Fruit fly (Drosophila melanogaster) whole organism, embryonic: ENCODE measurements around the gene CG4313.

ENCODE experiments used
- Bgb ChIP-seq: fragments of 200-800 bp; sonication (Bioruptor generic); IDR thresholded peaks from 2 replicates; pipeline ENCODE4 v1.3.6; 2022; ENCODE audit warnings: missing biosample characterization, missing genetic modification characterization; ENCODE audit not compliant: partially characterized antibody
- CG10147 ChIP-seq: fragments of 200-800 bp; sonication (Bioruptor generic); optimal IDR thresholded peaks from 2 replicates; lab custom pipeline; 2019; ENCODE audit warnings: missing biosample characterization, mild to moderate bottlenecking, missing genetic modification characterization, moderate library complexity
- CG10274 ChIP-seq: fragments of 200-800 bp; sonication (Bioruptor generic); optimal IDR thresholded peaks from 3 replicates; lab custom pipeline; 2017; ENCODE audit warnings: missing biosample characterization, mild to moderate bottlenecking, missing genetic modification characterization
- CG11504 ChIP-seq: fragments of 200-800 bp; sonication (Bioruptor generic); optimal IDR thresholded peaks from 3 replicates; lab custom pipeline; 2019; ENCODE audit warnings: missing biosample characterization, mild to moderate bottlenecking, missing genetic modification characterization, moderate library complexity
- CG12071 ChIP-seq: fragments of 200-800 bp; sonication (Bioruptor generic); optimal IDR thresholded peaks from 3 replicates; lab custom pipeline; 2018; ENCODE audit warnings: missing biosample characterization, mild to moderate bottlenecking, missing genetic modification characterization
- CG12104 ChIP-seq: fragments of 200-800 bp; sonication (Bioruptor generic); optimal IDR thresholded peaks from 3 replicates; lab custom pipeline; 2016; ENCODE audit warnings: missing biosample characterization, missing genetic modification characterization
- CG12155 ChIP-seq: fragments of 200-800 bp; sonication (Bioruptor generic); optimal IDR thresholded peaks from 3 replicates; lab custom pipeline; 2016; ENCODE audit warnings: missing biosample characterization, missing genetic modification characterization
- CG13424 ChIP-seq: fragments of 200-800 bp; sonication (Bioruptor generic); optimal IDR thresholded peaks from 2 replicates; lab custom pipeline; 2019; ENCODE audit warnings: missing biosample characterization, mild to moderate bottlenecking, missing genetic modification characterization, moderate library complexity
- CG16863 ChIP-seq: fragments of 200-800 bp; sonication (Bioruptor generic); optimal IDR thresholded peaks from 3 replicates; lab custom pipeline; 2016; ENCODE audit warnings: missing biosample characterization, missing genetic modification characterization
- CG17568 ChIP-seq: fragments of 200-800 bp; sonication (Bioruptor generic); optimal IDR thresholded peaks from 2 replicates; lab custom pipeline; 2018; ENCODE audit warnings: missing biosample characterization, mild to moderate bottlenecking, missing genetic modification characterization, moderate library complexity
- CG17802 ChIP-seq: fragments of 200-800 bp; sonication (Bioruptor generic); optimal IDR thresholded peaks from 2 replicates; lab custom pipeline; 2018; ENCODE audit warnings: missing biosample characterization, mild to moderate bottlenecking, missing genetic modification characterization, moderate library complexity
- CG31388 ChIP-seq: fragments of 200-800 bp; sonication (Bioruptor generic); optimal IDR thresholded peaks from 2 replicates; lab custom pipeline; 2016; ENCODE audit warnings: missing biosample characterization, missing genetic modification characterization
- CG3163 ChIP-seq: fragments of 200-800 bp; sonication (Bioruptor generic); optimal IDR thresholded peaks from 3 replicates; lab custom pipeline; 2016; ENCODE audit warnings: missing biosample characterization, missing genetic modification characterization
- CG5180 ChIP-seq: fragments of 200-800 bp; sonication (Bioruptor generic); optimal IDR thresholded peaks from 3 replicates; lab custom pipeline; 2017; ENCODE audit warnings: missing biosample characterization, missing genetic modification characterization, mild to moderate bottlenecking, moderate library complexity, missing genetic modification reagents
- CG6272 ChIP-seq: fragments of 200-800 bp; sonication (Bioruptor generic); IDR thresholded peaks from 2 replicates; pipeline ENCODE4 v1.3.6; 2022; ENCODE audit warnings: missing biosample characterization, missing genetic modification characterization
- CG7987 ChIP-seq: fragments of 200-800 bp; sonication (Bioruptor generic); optimal IDR thresholded peaks from 2 replicates; lab custom pipeline; 2018; ENCODE audit warnings: missing biosample characterization, mild to moderate bottlenecking, missing genetic modification characterization, moderate library complexity
- Dek ChIP-seq: fragments of 200-800 bp; sonication (Bioruptor generic); optimal IDR thresholded peaks from 3 replicates; lab custom pipeline; 2019; ENCODE audit warnings: missing biosample characterization, mild to moderate bottlenecking, missing genetic modification characterization, moderate library complexity
- Med ChIP-seq: fragments of 200-800 bp; sonication (Bioruptor generic); peaks from one replicate; lab custom pipeline; 2016; ENCODE audit warnings: missing biosample characterization, missing genetic modification characterization, mild to moderate bottlenecking, inconsistent platforms, moderate library complexity
- Nf-YA ChIP-seq: fragments of 200-800 bp; sonication (Bioruptor generic); IDR thresholded peaks from 2 replicates; pipeline ENCODE4 v1.3.6; 2022; ENCODE audit warnings: missing biosample characterization, missing genetic modification characterization
- PHDP ChIP-seq: fragments of 200-800 bp; sonication (Bioruptor generic); optimal IDR thresholded peaks from 3 replicates; lab custom pipeline; 2018; ENCODE audit warnings: missing biosample characterization, mild to moderate bottlenecking, missing genetic modification characterization, moderate library complexity
- Ptx1 ChIP-seq: fragments of 200-800 bp; sonication (Bioruptor generic); IDR thresholded peaks from 2 replicates; pipeline ENCODE4 v1.3.6; 2022; ENCODE audit warnings: missing biosample characterization, missing genetic modification characterization
- Spps ChIP-seq: fragments of 200-800 bp; sonication (Bioruptor generic); optimal IDR thresholded peaks from 2 replicates; lab custom pipeline; 2018; ENCODE audit warnings: missing biosample characterization, mild to moderate bottlenecking, missing genetic modification characterization
- ase ChIP-seq: fragments of 200-800 bp; sonication (Bioruptor generic); IDR thresholded peaks from 3 replicates; pipeline ENCODE4 v1.3.6; 2022; ENCODE audit warnings: missing biosample characterization, missing genetic modification characterization
- ash1 ChIP-seq: fragments of 200-800 bp; sonication (Bioruptor generic); optimal IDR thresholded peaks from 2 replicates; lab custom pipeline; 2018; ENCODE audit warnings: missing biosample characterization, mild to moderate bottlenecking, missing genetic modification characterization
- bsh ChIP-seq, 2 experiments: fragments of 200-800 bp; sonication (Bioruptor generic); optimal IDR thresholded peaks; 2 replicates each; lab custom pipeline; 2017 to 2018; ENCODE audit warnings: mild to moderate bottlenecking in 2 of 2, missing biosample characterization in 2 of 2, missing genetic modification characterization in 2 of 2, moderate library complexity in 1 of 2
- btn ChIP-seq: fragments of 200-800 bp; sonication (Bioruptor generic); optimal IDR thresholded peaks from 2 replicates; lab custom pipeline; 2016; ENCODE audit warnings: missing biosample characterization, missing genetic modification characterization
- cato ChIP-seq: fragments of 200-800 bp; sonication (Bioruptor generic); optimal IDR thresholded peaks from 2 replicates; lab custom pipeline; 2016; ENCODE audit warnings: missing biosample characterization, missing genetic modification characterization, borderline replicate concordance
- chinmo ChIP-seq: fragments of 200-800 bp; sonication (Bioruptor generic); IDR thresholded peaks from 4 replicates; pipeline ENCODE4 v1.3.6; 2022; ENCODE audit warnings: missing biosample characterization, missing genetic modification characterization; ENCODE audit not compliant: partially characterized antibody
- crc ChIP-seq: fragments of 200-800 bp; sonication (Bioruptor generic); optimal IDR thresholded peaks from 2 replicates; lab custom pipeline; 2016; ENCODE audit warnings: missing biosample characterization, missing genetic modification characterization
- cwo ChIP-seq: fragments of 200-800 bp; sonication (Bioruptor generic); optimal IDR thresholded peaks from 3 replicates; lab custom pipeline; 2017; ENCODE audit warnings: missing biosample characterization, missing genetic modification characterization, mild to moderate bottlenecking, moderate library complexity, missing genetic modification reagents
- da ChIP-seq: fragments of 200-800 bp; sonication (Bioruptor generic); optimal IDR thresholded peaks from 2 replicates; lab custom pipeline; 2016; ENCODE audit warnings: missing biosample characterization, missing genetic modification characterization
- gsb-n ChIP-seq: fragments of 200-800 bp; sonication (Bioruptor generic); optimal IDR thresholded peaks from 3 replicates; lab custom pipeline; 2018; ENCODE audit warnings: missing biosample characterization, mild to moderate bottlenecking, missing genetic modification characterization
- hth ChIP-seq: fragments of >200 bp; optimal IDR thresholded peaks from 2 replicates; lab custom pipeline; 2017; ENCODE audit warnings: inconsistent platforms
- insv ChIP-seq, 2 experiments: fragments of 200-800 bp; sonication (Bioruptor generic); optimal IDR thresholded peaks; 3 replicates each; lab custom pipeline; 2016 to 2018; ENCODE audit warnings: missing biosample characterization in 2 of 2, missing genetic modification characterization in 2 of 2
- jigr1 ChIP-seq: fragments of 200-800 bp; sonication (Bioruptor generic); IDR thresholded peaks from 3 replicates; pipeline ENCODE4 v1.3.6; 2022; ENCODE audit warnings: missing biosample characterization, missing genetic modification characterization
- kah ChIP-seq: fragments of 200-800 bp; sonication (Bioruptor generic); optimal IDR thresholded peaks from 2 replicates; lab custom pipeline; 2018; ENCODE audit warnings: missing biosample characterization, mild to moderate bottlenecking, missing genetic modification characterization
- klu ChIP-seq: fragments of 200-800 bp; sonication (Bioruptor generic); IDR thresholded peaks from 2 replicates; pipeline ENCODE4 v1.3.6; 2022; ENCODE audit warnings: missing biosample characterization, missing genetic modification characterization
- odd ChIP-seq: fragments of 200-800 bp; sonication (Bioruptor generic); optimal IDR thresholded peaks from 2 replicates; lab custom pipeline; 2017; ENCODE audit warnings: missing biosample characterization, mild to moderate bottlenecking, missing genetic modification characterization
- pb ChIP-seq: fragments of 200-800 bp; sonication (Bioruptor generic); optimal IDR thresholded peaks from 3 replicates; lab custom pipeline; 2016; ENCODE audit warnings: missing biosample characterization, missing genetic modification characterization
- prd ChIP-seq, 3 experiments: fragments of >200 bp in 2 of 3; fragments of 200-800 bp in 1 of 3; sonication (Bioruptor generic) in 1 of 3; optimal IDR thresholded peaks in 2 of 3; IDR thresholded peaks in 1 of 3; 2 replicates in 2 of 3; 3 replicates in 1 of 3; pipeline versions ENCODE4 v1.3.6 to Lab custom; 2017 to 2022; ENCODE audit warnings: missing biosample characterization in 1 of 3, missing genetic modification characterization in 1 of 3
- pum ChIP-seq: fragments of 200-800 bp; sonication (Bioruptor generic); optimal IDR thresholded peaks from 2 replicates; lab custom pipeline; 2016; ENCODE audit warnings: missing biosample characterization, missing genetic modification characterization
- ranshi ChIP-seq: fragments of 200-800 bp; sonication (Bioruptor generic); IDR thresholded peaks from 2 replicates; pipeline ENCODE4 v1.3.6; 2022; ENCODE audit warnings: missing biosample characterization, missing genetic modification characterization
- shn ChIP-seq: fragments of 200-800 bp; sonication (Bioruptor generic); optimal IDR thresholded peaks from 3 replicates; lab custom pipeline; 2016; ENCODE audit warnings: missing biosample characterization, missing genetic modification characterization
- sima ChIP-seq: fragments of 200-800 bp; sonication (Bioruptor generic); optimal IDR thresholded peaks from 2 replicates; lab custom pipeline; 2016; ENCODE audit warnings: missing biosample characterization, missing genetic modification characterization
- sisA ChIP-seq: fragments of 200-800 bp; sonication (Bioruptor generic); IDR thresholded peaks from 2 replicates; pipeline ENCODE4 v1.3.6; 2022; ENCODE audit warnings: missing biosample characterization, missing genetic modification characterization
- slou ChIP-seq: fragments of 200-800 bp; sonication (Bioruptor generic); optimal IDR thresholded peaks from 3 replicates; lab custom pipeline; 2016; ENCODE audit warnings: missing biosample characterization, missing genetic modification characterization
- so ChIP-seq: fragments of 200-800 bp; sonication (Bioruptor generic); IDR thresholded peaks from 3 replicates; pipeline ENCODE4 v1.3.6; 2022; ENCODE audit warnings: missing biosample characterization, missing genetic modification characterization
- ttk ChIP-seq: fragments of 200-800 bp; sonication (Bioruptor generic); IDR thresholded peaks from 2 replicates; pipeline ENCODE4 v2.1.2; 2022; ENCODE audit warnings: missing biosample characterization, missing genetic modification characterization
- tup ChIP-seq: fragments of 200-800 bp; sonication (Bioruptor generic); optimal IDR thresholded peaks from 2 replicates; lab custom pipeline; 2016; ENCODE audit warnings: missing biosample characterization, mild to moderate bottlenecking, missing genetic modification characterization, moderate library complexity
- tx ChIP-seq: fragments of 200-800 bp; sonication (Bioruptor generic); optimal IDR thresholded peaks from 2 replicates; lab custom pipeline; 2016; ENCODE audit warnings: missing biosample characterization, missing genetic modification characterization
- yki ChIP-seq: fragments of >200 bp; optimal IDR thresholded peaks from 3 replicates; lab custom pipeline; 2018

CG4313 gene

DNA sequence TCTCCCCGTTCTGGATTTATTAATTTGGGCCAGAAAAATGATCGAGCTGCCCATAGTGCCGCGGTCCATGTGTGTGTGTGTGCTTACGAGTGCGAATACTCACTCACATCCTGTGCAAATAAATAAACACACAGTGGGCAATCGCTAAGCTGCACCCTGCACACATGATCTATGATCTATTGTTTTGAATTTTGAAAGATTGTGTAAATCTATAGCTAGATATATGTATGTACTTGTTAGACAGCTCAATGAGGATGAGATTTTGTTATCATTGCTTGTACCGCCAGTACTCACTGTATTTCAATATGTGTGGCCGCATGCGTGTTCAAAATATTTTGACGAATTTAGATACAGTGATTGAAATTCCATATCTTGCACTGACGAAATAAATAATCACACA lies 41.4 kb downstream of the CG4313 start (continued):
- TF ChIP-seq pb: no peak
- TF ChIP-seq CG12071 (GFP tag; lab: Kevin White, UChicago): peak; percentile 53
- no peak for TF ChIP-seq shn
- TF ChIP-seq Ptx1 (GFP tag; lab: Robert Waterston, UW): peak; percentile 64
- TF ChIP-seq kah (GFP tag; lab: Kevin White, UChicago): no peak
- TF ChIP-seq odd (GFP tag; lab: Kevin White, UChicago): no peak
- no peak for TF ChIP-seq CG5180 (GFP tag; lab: Kevin White, UChicago)
- TF ChIP-seq pum (GFP tag; lab: Kevin White, UChicago): peak; percentile 16
- TF ChIP-seq Med (GFP tag; lab: Kevin White, UChicago): peak; percentile 95
- TF ChIP-seq CG17568 (GFP tag; lab: Kevin White, UChicago): no peak
- no peak for TF ChIP-seq CG7987 (GFP tag; lab: Kevin White, UChicago)
- no peak for TF ChIP-seq CG6272 (GFP tag; lab: Robert Waterston, UW)
- peak; percentile 1 for TF ChIP-seq tx (GFP tag; lab: Kevin White, UChicago)
- TF ChIP-seq cato (GFP tag; lab: Kevin White, UChicago): no peak
- peak; percentile 41 for TF ChIP-seq CG13424
- no peak for TF ChIP-seq chinmo (GFP tag; lab: Robert Waterston, UW)
- TF ChIP-seq Bgb (GFP tag; lab: Robert Waterston, UW): no peak
- peak; percentile 35 for TF ChIP-seq ash1 (GFP tag; lab: Kevin White, UChicago)
- TF ChIP-seq ranshi (GFP tag; lab: Robert Waterston, UW): peak; percentile 44; the same call in 1 of the 2 replicates
- peak; percentile 63 for TF ChIP-seq CG12155 (GFP tag; lab: Kevin White, UChicago)
- no peak for TF ChIP-seq da (GFP tag; lab: Kevin White, UChicago)
- TF ChIP-seq CG16863: no peak
- TF ChIP-seq gsb-n (tag; lab: Kevin White, UChicago): no peak
- no peak for TF ChIP-seq jigr1 (GFP tag; lab: Robert Waterston, UW)
- TF ChIP-seq CG17802 (tag; lab: Kevin White, UChicago): no peak
- TF ChIP-seq tup (GFP tag; lab: Kevin White, UChicago): no peak
- TF ChIP-seq ase (GFP tag; lab: Robert Waterston, UW): no peak
- peak; percentile 62 for TF ChIP-seq PHDP (tag; lab: Kevin White, UChicago)
- TF ChIP-seq so (GFP tag; lab: Robert Waterston, UW): peak; percentile 72; the same call in 2 of the 3 replicates
- no peak for TF ChIP-seq insv (GFP tag; optimal IDR thresholded peaks at IDR 0.05; lab: Kevin White, UChicago)
- TF ChIP-seq Dek (tag; lab: Kevin White, UChicago): peak; percentile 52
- TF ChIP-seq sima (GFP tag; lab: Kevin White, UChicago): no peak
- TF ChIP-seq crc (GFP tag; lab: Kevin White, UChicago): no peak
- peak; percentile 41 for TF ChIP-seq CG11504
- TF ChIP-seq CG3163 (GFP tag; lab: Kevin White, UChicago): no peak
- TF ChIP-seq CG31388 (GFP tag; lab: Kevin White, UChicago): no peak
- TF ChIP-seq cwo (GFP tag; lab: Kevin White, UChicago): peak; percentile 48
- TF ChIP-seq klu: peak; percentile 54
- TF ChIP-seq sisA (GFP tag; lab: Robert Waterston, UW): peak; percentile 38
- TF ChIP-seq Spps: no peak
- TF ChIP-seq CG10147 (GFP tag; lab: Kevin White, UChicago): peak; percentile 13
- no peak for TF ChIP-seq btn (GFP tag; lab: Kevin White, UChicago)
- TF ChIP-seq yki (lab: Kevin White, UChicago): no peak
- no peak for TF ChIP-seq ttk (GFP tag; lab: Robert Waterston, UW)
- peak; percentile 27 for TF ChIP-seq CG10274 (GFP tag; lab: Kevin White, UChicago)
- TF ChIP-seq slou (GFP tag; lab: Kevin White, UChicago): no peak
- peak in 1 of 2 experiments; percentile 61 for TF ChIP-seq bsh (GFP tag; optimal IDR thresholded peaks at IDR 0.05; lab: Kevin White, UChicago)
- no peak for TF ChIP-seq CG12104
- TF ChIP-seq hth (lab: Kevin White, UChicago): no peak
- TF ChIP-seq Nf-YA (GFP tag; lab: Robert Waterston, UW): no peak
- TF ChIP-seq prd (optimal IDR thresholded peaks at IDR 0.05; lab: Kevin White, UChicago): no peak
- TF ChIP-seq prd (GFP tag; IDR thresholded peaks at IDR 0.05; lab: Robert Waterston, UW): peak; percentile 75
